Worm (Caenorhabditis elegans) whole organism, L1 larva: ENCODE measurements around the gene ZK177.12.
A peak's percentile ranks its signal among the peaks of the same experiment; 100 is the strongest.

Source experiments
- C34B4.2 ChIP-seq: sonication (generic microtip); optimal IDR thresholded peaks from 2 replicates; lab custom pipeline; 2017; ENCODE audit warnings: mild to moderate bottlenecking, missing genetic modification characterization, missing compliant biosample characterization
- F16B12.6 ChIP-seq: fragments of 150-350 bp; optimal IDR thresholded peaks from 2 replicates; lab custom pipeline; 2014; ENCODE audit warnings: missing biosample characterization, missing genetic modification characterization
- Y116A8C.19 ChIP-seq: sonication (generic microtip); optimal IDR thresholded peaks from 2 replicates; lab custom pipeline; 2016; ENCODE audit warnings: missing compliant biosample characterization, missing genetic modification characterization, borderline replicate concordance
- blmp-1 ChIP-seq: fragments of 150-350 bp; optimal IDR thresholded peaks from 2 replicates; lab custom pipeline; 2014; ENCODE audit warnings: missing biosample characterization, missing genetic modification characterization
- ceh-63 ChIP-seq: fragments of 200-800 bp; sonication (Bioruptor generic); optimal IDR thresholded peaks from 2 replicates; lab custom pipeline; 2018; ENCODE audit warnings: mild to moderate bottlenecking, missing genetic modification characterization, missing compliant biosample characterization
- ceh-90 ChIP-seq: sonication (generic microtip); optimal IDR thresholded peaks from 2 replicates; lab custom pipeline; 2016; ENCODE audit warnings: missing genetic modification characterization, missing compliant biosample characterization
- ces-1 ChIP-seq: fragments of 150-350 bp; optimal IDR thresholded peaks from 2 replicates; lab custom pipeline; 2014; ENCODE audit warnings: missing biosample characterization, missing genetic modification reagents, missing genetic modification characterization
- dsc-1 ChIP-seq: sonication (generic microtip); optimal IDR thresholded peaks from 2 replicates; lab custom pipeline; 2016; ENCODE audit warnings: mild to moderate bottlenecking, missing genetic modification characterization, missing compliant biosample characterization
- elt-2 ChIP-seq: sonication (generic microtip); optimal IDR thresholded peaks from 2 replicates; lab custom pipeline; 2016; ENCODE audit warnings: missing genetic modification characterization, mild to moderate bottlenecking, inconsistent platforms, missing compliant biosample characterization, missing genetic modification reagents
- elt-3 ChIP-seq, 6 experiments: fragments of 150-350 bp in 1 of 6; sonication (generic microtip); optimal IDR thresholded peaks; 2 replicates each; lab custom pipeline; 2017 to 2018; ENCODE audit warnings: missing biosample characterization in 6 of 6, missing genetic modification characterization in 6 of 6, inconsistent platforms in 1 of 6
- fkh-8 ChIP-seq: sonication (generic microtip); optimal IDR thresholded peaks from 2 replicates; lab custom pipeline; 2016; ENCODE audit warnings: mild to moderate bottlenecking, missing genetic modification characterization, missing compliant biosample characterization
- hlh-17 ChIP-seq: fragments of 200-800 bp; sonication (Bioruptor generic); optimal IDR thresholded peaks from 2 replicates; lab custom pipeline; 2018; ENCODE audit warnings: missing genetic modification characterization, mild to moderate bottlenecking, missing compliant biosample characterization, moderate library complexity, borderline replicate concordance
- hpl-2 ChIP-seq: fragments of 150-350 bp; optimal IDR thresholded peaks from 2 replicates; lab custom pipeline; 2014; ENCODE audit warnings: missing biosample characterization, missing genetic modification reagents, missing genetic modification characterization
- jun-1 ChIP-seq: fragments of 150-350 bp; optimal IDR thresholded peaks from 2 replicates; lab custom pipeline; 2014; ENCODE audit warnings: missing biosample characterization, missing genetic modification reagents, missing genetic modification characterization
- lin-15B ChIP-seq: fragments of 150-350 bp; sonication (generic microtip); optimal IDR thresholded peaks from 3 replicates; lab custom pipeline; 2014; ENCODE audit warnings: missing biosample characterization, missing genetic modification characterization
- lin-35 ChIP-seq, 2 experiments: fragments of 150-350 bp; optimal IDR thresholded peaks; 2 replicates each; lab custom pipeline; 2014; ENCODE audit warnings: missing biosample characterization in 2 of 2, missing genetic modification characterization in 2 of 2, missing genetic modification reagents in 2 of 2
- lin-39 ChIP-seq: fragments of 150-350 bp; optimal IDR thresholded peaks from 2 replicates; lab custom pipeline; 2014; ENCODE audit warnings: missing biosample characterization, missing genetic modification reagents, missing genetic modification characterization
- lir-3 ChIP-seq: sonication (generic microtip); optimal IDR thresholded peaks from 2 replicates; lab custom pipeline; 2016; ENCODE audit warnings: mild to moderate bottlenecking, missing genetic modification characterization, moderate library complexity, missing compliant biosample characterization; ENCODE audit not compliant: poor library complexity
- mab-9 ChIP-seq: fragments of 200-800 bp; sonication (Bioruptor generic); IDR thresholded peaks from 2 replicates; pipeline ENCODE4 v1.3.6; 2022; ENCODE audit warnings: missing genetic modification reagents, missing genetic modification characterization, missing compliant biosample characterization
- mef-2 ChIP-seq: fragments of 150-350 bp; optimal IDR thresholded peaks from 2 replicates; lab custom pipeline; 2014; ENCODE audit warnings: missing biosample characterization, missing genetic modification characterization
- nhr-12 ChIP-seq: sonication (generic microtip); optimal IDR thresholded peaks from 2 replicates; lab custom pipeline; 2017; ENCODE audit warnings: missing biosample characterization, missing genetic modification characterization
- nhr-20 ChIP-seq: sonication (generic microtip); optimal IDR thresholded peaks from 2 replicates; lab custom pipeline; 2016; ENCODE audit warnings: mild to moderate bottlenecking, missing genetic modification characterization, missing compliant biosample characterization
- nhr-237 ChIP-seq: fragments of 150-350 bp; optimal IDR thresholded peaks from 2 replicates; lab custom pipeline; 2014; ENCODE audit warnings: missing biosample characterization, missing genetic modification characterization
- nhr-28 ChIP-seq: fragments of 150-350 bp; optimal IDR thresholded peaks from 2 replicates; lab custom pipeline; 2014; ENCODE audit warnings: missing biosample characterization, missing genetic modification characterization
- nhr-71 ChIP-seq: sonication (generic microtip); optimal IDR thresholded peaks from 2 replicates; lab custom pipeline; 2016; ENCODE audit warnings: mild to moderate bottlenecking, missing genetic modification characterization, moderate library complexity, missing compliant biosample characterization
- nhr-77 ChIP-seq: fragments of 150-350 bp; optimal IDR thresholded peaks from 2 replicates; lab custom pipeline; 2014; ENCODE audit warnings: missing biosample characterization, missing genetic modification characterization
- nhr-90 ChIP-seq: sonication (generic microtip); optimal IDR thresholded peaks from 2 replicates; lab custom pipeline; 2016; ENCODE audit warnings: mild to moderate bottlenecking, missing genetic modification characterization, missing compliant biosample characterization; ENCODE audit not compliant: poor library complexity
- pag-3 ChIP-seq: sonication (generic microtip); optimal IDR thresholded peaks from 2 replicates; lab custom pipeline; 2017; ENCODE audit warnings: missing genetic modification characterization, mild to moderate bottlenecking, missing compliant biosample characterization, antibody characterized with exemption, borderline replicate concordance; ENCODE audit not compliant: insufficient read depth
- pqm-1 ChIP-seq: sonication (generic microtip); optimal IDR thresholded peaks from 3 replicates; lab custom pipeline; 2017; ENCODE audit warnings: missing biosample characterization, missing genetic modification characterization
- skn-1 ChIP-seq: fragments of 150-350 bp; optimal IDR thresholded peaks from 2 replicates; lab custom pipeline; 2014; ENCODE audit warnings: missing biosample characterization, missing genetic modification characterization
- unc-30 ChIP-seq: sonication (generic microtip); optimal IDR thresholded peaks from 2 replicates; lab custom pipeline; 2017; ENCODE audit warnings: missing biosample characterization, missing genetic modification characterization
- unc-62 ChIP-seq: fragments of 150-350 bp; optimal IDR thresholded peaks from 2 replicates; lab custom pipeline; 2014; ENCODE audit warnings: missing biosample characterization, missing genetic modification reagents, missing genetic modification characterization
- xbp-1 ChIP-seq: sonication (generic microtip); optimal IDR thresholded peaks from 2 replicates; lab custom pipeline; 2016; ENCODE audit warnings: missing genetic modification characterization, missing compliant biosample characterization
- zip-4 ChIP-seq: fragments of 200-800 bp; sonication (Bioruptor generic); optimal IDR thresholded peaks from 2 replicates; lab custom pipeline; 2018; ENCODE audit warnings: mild to moderate bottlenecking, missing genetic modification characterization, moderate library complexity, missing compliant biosample characterization
- ztf-11 ChIP-seq, 2 experiments: sonication (generic microtip); optimal IDR thresholded peaks; 2 replicates each; lab custom pipeline; 2016 to 2017; ENCODE audit warnings: missing genetic modification characterization in 2 of 2, missing biosample characterization in 1 of 2, missing compliant biosample characterization in 1 of 2

The ZK177.12 gene

DNA sequence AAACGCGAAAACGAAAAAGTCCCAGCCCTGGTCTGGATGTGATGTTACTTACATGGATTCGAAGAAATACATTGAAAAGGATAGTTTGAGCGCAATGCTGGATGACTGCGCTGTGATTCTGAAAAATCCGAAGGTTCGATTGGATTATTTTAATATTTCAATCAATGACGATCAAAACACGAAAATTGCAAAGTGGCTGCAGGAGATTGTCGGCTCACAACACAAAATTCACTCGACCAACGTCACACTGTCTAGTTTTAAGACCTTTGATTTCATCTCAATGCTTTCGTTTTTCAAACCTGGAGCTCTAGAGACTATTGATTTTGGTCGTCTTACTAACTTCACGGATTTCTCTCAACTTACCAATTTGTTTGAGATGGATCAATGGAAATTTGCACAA, 30.0 kb downstream of the ZK177.12 start, which contains the start of gene C17C3.5:
Gene C17C3.5 (plus strand): TSS at position 301 of the 400 bp plus-strand sequence.
- TF ChIP-seq C34B4.2 (tag; lab: Kevin White, UChicago): no peak
- no peak for TF ChIP-seq unc-30 (tag; lab: Kevin White, UChicago)
- no peak for TF ChIP-seq lin-39 (tag; lab: Kevin White, UChicago)
- no peak for TF ChIP-seq hpl-2 (GFP tag; lab: Kevin White, UChicago)
- no peak for TF ChIP-seq pag-3
- TF ChIP-seq blmp-1 (tag; lab: Kevin White, UChicago): no peak
- TF ChIP-seq nhr-237 (tag; lab: Kevin White, UChicago): no peak
- no peak for TF ChIP-seq ceh-90 (tag; lab: Kevin White, UChicago)
- no peak for TF ChIP-seq ztf-11 (tag; optimal IDR thresholded peaks at IDR 0.05; lab: Kevin White, UChicago)

DNA sequence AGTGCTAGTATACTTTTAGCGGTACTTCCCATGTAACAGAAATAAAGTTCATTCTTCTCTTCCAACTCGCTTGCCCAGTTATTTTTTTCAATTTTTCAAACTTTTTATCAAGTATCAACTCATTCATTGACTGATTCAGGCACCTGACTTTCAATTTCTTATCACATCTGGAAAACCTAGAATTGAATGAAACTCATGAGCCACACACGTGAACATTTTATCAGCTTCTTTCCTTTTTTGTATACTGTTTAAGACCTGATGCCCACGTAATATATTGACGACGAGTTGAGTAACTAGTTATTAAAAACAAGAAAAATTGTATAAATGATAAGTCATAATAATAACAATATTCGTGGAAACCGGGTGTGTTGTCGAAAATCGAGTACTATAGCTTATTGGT, 32.0 kb downstream of the ZK177.12 start:
- TF ChIP-seq elt-2 (tag; lab: Kevin White, UChicago) (peak; percentile 98), hlh-17 (GFP tag; lab: Kevin White, UChicago) (no peak), ceh-63 (no peak), nhr-90 (peak; percentile 10), nhr-20 (peak; percentile 4), Y116A8C.19 (tag; lab: Kevin White, UChicago) (no peak), lin-35 (GFP tag; optimal IDR thresholded peaks at IDR 0.05; lab: Kevin White, UChicago) (peak in 1 of 2 experiments; percentile 30), nhr-71 (tag; lab: Kevin White, UChicago) (peak; percentile 18), pqm-1 (tag; lab: Kevin White, UChicago) (peak; percentile 31)

DNA sequence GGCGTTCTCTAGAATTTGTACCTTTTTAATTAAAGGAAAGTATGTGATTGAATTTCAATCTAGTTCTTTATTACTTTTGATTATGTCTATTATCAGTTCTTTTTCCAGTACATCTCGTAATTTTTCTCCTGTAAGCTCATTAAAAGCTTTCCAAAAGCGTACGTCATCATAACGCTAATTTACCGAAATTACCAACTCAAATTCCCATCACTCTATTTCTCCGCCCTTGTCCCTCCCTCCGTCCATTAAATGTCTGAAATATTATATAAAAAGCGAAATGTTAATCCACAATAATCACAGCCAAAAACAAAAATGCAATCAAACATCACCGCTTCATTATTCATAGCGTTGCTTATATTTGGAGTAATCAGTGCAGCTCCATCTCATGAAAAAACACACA, 32.8 kb downstream of the ZK177.12 start, which contains the start of gene ins-12:
Gene ins-12 (plus strand): TSS at position 301 of the 400 bp plus-strand sequence.
- TF ChIP-seq xbp-1 (tag; lab: Kevin White, UChicago) (no peak), hpl-2 (GFP tag; lab: Kevin White, UChicago) (no peak), lir-3 (tag; lab: Kevin White, UChicago) (no peak)

DNA sequence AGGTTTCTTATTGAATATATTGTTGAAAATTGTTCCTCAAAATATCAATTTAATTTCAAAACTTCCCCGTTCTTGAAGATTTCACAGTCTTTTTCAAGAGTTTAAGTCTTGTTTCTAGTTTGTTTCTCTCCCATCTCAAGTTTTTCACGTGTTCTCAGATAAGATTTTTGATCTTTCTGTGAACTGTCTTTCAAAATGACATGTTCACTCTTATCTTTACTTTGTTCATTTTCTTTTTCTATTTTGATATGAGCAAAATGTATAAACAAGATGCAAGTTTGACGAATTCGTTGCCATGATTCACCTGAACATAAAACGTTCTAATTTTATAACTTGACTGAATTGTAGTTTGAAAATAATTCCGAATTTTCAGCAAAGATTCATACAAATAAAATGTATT, 33.3 kb downstream of the ZK177.12 start:
- TF ChIP-seq jun-1 (tag; lab: Kevin White, UChicago): no peak
- no peak for TF ChIP-seq blmp-1 (tag; lab: Kevin White, UChicago)
- TF ChIP-seq mef-2 (tag; lab: Kevin White, UChicago): no peak
- TF ChIP-seq F16B12.6 (tag; lab: Kevin White, UChicago): no peak
- no peak for TF ChIP-seq fkh-8 (tag; lab: Kevin White, UChicago)
- no peak for TF ChIP-seq mab-9
- TF ChIP-seq nhr-77 (tag; lab: Kevin White, UChicago): no peak
- no peak for TF ChIP-seq zip-4 (GFP tag; lab: Kevin White, UChicago)
- no peak for TF ChIP-seq elt-3 (tag; optimal IDR thresholded peaks at IDR 0.05; lab: Kevin White, UChicago)
- TF ChIP-seq hlh-17 (GFP tag; lab: Kevin White, UChicago): no peak
- no peak for TF ChIP-seq ces-1 (GFP tag; lab: Kevin White, UChicago)
- TF ChIP-seq skn-1 (tag; lab: Kevin White, UChicago): no peak
- TF ChIP-seq dsc-1: no peak
- TF ChIP-seq lin-15B (tag; lab: Kevin White, UChicago): no peak
- TF ChIP-seq nhr-237 (tag; lab: Kevin White, UChicago): no peak
- TF ChIP-seq unc-30 (tag; lab: Kevin White, UChicago): no peak
- TF ChIP-seq unc-62: no peak
- TF ChIP-seq nhr-90: no peak
- no peak for TF ChIP-seq nhr-28 (tag; lab: Kevin White, UChicago)
- TF ChIP-seq nhr-12 (tag; lab: Kevin White, UChicago): no peak
